Fruit fly (Drosophila melanogaster) whole organism, wandering third instar larva: ENCODE measurements around the gene Naxe.

Experiments
- Abd-B ChIP-seq: fragments of >200 bp; optimal IDR thresholded peaks from 2 replicates; lab custom pipeline; 2017; ENCODE audit warnings: missing biosample characterization, missing genetic modification characterization
- CG32264 ChIP-seq: fragments of 200-800 bp; sonication (Bioruptor generic); optimal IDR thresholded peaks from 2 replicates; lab custom pipeline; 2016; ENCODE audit warnings: missing biosample characterization, missing genetic modification characterization
- CG9705 ChIP-seq: fragments of 200-800 bp; sonication (Bioruptor generic); optimal IDR thresholded peaks from 2 replicates; lab custom pipeline; 2018; ENCODE audit warnings: missing biosample characterization, mild to moderate bottlenecking, missing genetic modification characterization
- CrebA ChIP-seq: fragments of 200-800 bp; sonication (Bioruptor generic); optimal IDR thresholded peaks from 2 replicates; lab custom pipeline; 2016; ENCODE audit warnings: missing biosample characterization, mild to moderate bottlenecking, missing genetic modification characterization, borderline replicate concordance
- Dfd ChIP-seq: fragments of >200 bp; optimal IDR thresholded peaks from 2 replicates; lab custom pipeline; 2017; ENCODE audit warnings: missing biosample characterization, missing genetic modification characterization
- Dif ChIP-seq: fragments of 200-275, 200-300 bp; sonication (Bioruptor generic); optimal IDR thresholded peaks from 2 replicates; lab custom pipeline; 2018; ENCODE audit warnings: missing biosample characterization, missing genetic modification characterization; ENCODE audit not compliant: partially characterized antibody
- GATAd ChIP-seq: sonication (Bioruptor generic); optimal IDR thresholded peaks from 2 replicates; lab custom pipeline; 2016; ENCODE audit warnings: missing biosample characterization, missing genetic modification characterization
- Hnf4 ChIP-seq: fragments of 200-800 bp; sonication (Bioruptor generic); optimal IDR thresholded peaks from 2 replicates; lab custom pipeline; 2016; ENCODE audit warnings: missing biosample characterization, mild to moderate bottlenecking, missing genetic modification characterization
- Hr78 ChIP-seq: fragments of >200 bp; optimal IDR thresholded peaks from 2 replicates; lab custom pipeline; 2017; ENCODE audit warnings: missing biosample characterization, missing genetic modification characterization
- Hr83 ChIP-seq: fragments of 200-300 bp; sonication (Bioruptor generic); optimal IDR thresholded peaks from 2 replicates; lab custom pipeline; 2016; ENCODE audit warnings: missing biosample characterization, mild to moderate bottlenecking, missing genetic modification characterization, moderate library complexity; ENCODE audit not compliant: poor library complexity, severe bottlenecking
- Jra ChIP-seq: sonication (Bioruptor generic); optimal IDR thresholded peaks from 2 replicates; lab custom pipeline; 2016; ENCODE audit warnings: missing biosample characterization, missing genetic modification characterization
- Mio ChIP-seq: sonication (Bioruptor generic); optimal IDR thresholded peaks from 2 replicates; lab custom pipeline; 2016; ENCODE audit warnings: missing biosample characterization, missing genetic modification characterization
- Myc ChIP-seq: fragments of >200 bp; optimal IDR thresholded peaks from 2 replicates; lab custom pipeline; 2017
- N ChIP-seq: fragments of >200 bp; optimal IDR thresholded peaks from 2 replicates; lab custom pipeline; 2018; ENCODE audit warnings: missing biosample characterization, missing external identifiers, missing genetic modification characterization
- OdsH ChIP-seq: fragments of 200-800 bp; sonication (Bioruptor generic); optimal IDR thresholded peaks from 2 replicates; lab custom pipeline; 2016; ENCODE audit warnings: missing biosample characterization, mild to moderate bottlenecking, missing genetic modification characterization
- Rel ChIP-seq, 2 experiments: fragments of 200-800 bp; sonication (Bioruptor generic) in 1 of 2; optimal IDR thresholded peaks; 2 replicates in 1 of 2; 3 replicates in 1 of 2; lab custom pipeline; 2016 to 2019; ENCODE audit warnings: mild to moderate bottlenecking in 2 of 2, missing biosample characterization in 2 of 2, missing genetic modification characterization in 2 of 2, moderate library complexity in 1 of 2
- Sp1 ChIP-seq: fragments of 200-800 bp; sonication (Bioruptor generic); optimal IDR thresholded peaks from 3 replicates; lab custom pipeline; 2019; ENCODE audit warnings: missing biosample characterization, mild to moderate bottlenecking, missing genetic modification characterization, moderate library complexity
- Vsx2 ChIP-seq: fragments of 200-300, 225-300 bp; sonication (Bioruptor generic); optimal IDR thresholded peaks from 2 replicates; lab custom pipeline; 2018; ENCODE audit warnings: missing biosample characterization, missing genetic modification characterization; ENCODE audit not compliant: partially characterized antibody
- br ChIP-seq: fragments of 200-800 bp; sonication (Bioruptor generic); optimal IDR thresholded peaks from 2 replicates; lab custom pipeline; 2016; ENCODE audit warnings: missing biosample characterization, missing genetic modification characterization
- brk ChIP-seq: fragments of 200-800 bp; sonication (Bioruptor generic); optimal IDR thresholded peaks from 2 replicates; lab custom pipeline; 2016; ENCODE audit warnings: missing biosample characterization, mild to moderate bottlenecking, missing genetic modification characterization
- dl ChIP-seq, 2 experiments: fragments of 175-275, 200-275 bp in 1 of 2; fragments of 200-275 bp in 1 of 2; sonication (Bioruptor generic); optimal IDR thresholded peaks; lab custom pipeline; 2018; ENCODE audit warnings: mild to moderate bottlenecking in 2 of 2, missing biosample characterization in 2 of 2, missing genetic modification characterization in 2 of 2, moderate library complexity in 2 of 2; ENCODE audit not compliant: partially characterized antibody in 2 of 2, insufficient read depth in 1 of 2
- dsf ChIP-seq: sonication (Bioruptor generic); optimal IDR thresholded peaks from 2 replicates; lab custom pipeline; 2016; ENCODE audit warnings: missing biosample characterization, missing genetic modification characterization, borderline replicate concordance
- ey ChIP-seq: fragments of 200-800 bp; sonication (Bioruptor generic); optimal IDR thresholded peaks from 2 replicates; lab custom pipeline; 2016; ENCODE audit warnings: missing biosample characterization, missing genetic modification characterization
- fru ChIP-seq: fragments of 200-800 bp; sonication (Bioruptor generic); optimal IDR thresholded peaks from 3 replicates; lab custom pipeline; 2016; ENCODE audit warnings: missing biosample characterization, mild to moderate bottlenecking, missing genetic modification characterization
- h ChIP-seq: fragments of 200-800 bp; sonication (Bioruptor generic); optimal IDR thresholded peaks from 3 replicates; lab custom pipeline; 2016; ENCODE audit warnings: missing biosample characterization, mild to moderate bottlenecking, missing genetic modification characterization
- pan ChIP-seq: fragments of >200 bp; optimal IDR thresholded peaks from 2 replicates; lab custom pipeline; 2017
- psq ChIP-seq: fragments of 200-800 bp; sonication (Bioruptor generic); optimal IDR thresholded peaks from 3 replicates; lab custom pipeline; 2017; ENCODE audit warnings: missing biosample characterization, mild to moderate bottlenecking, missing genetic modification characterization, moderate library complexity
- sage ChIP-seq: fragments of 200-800 bp; sonication (Bioruptor generic); optimal IDR thresholded peaks from 2 replicates; lab custom pipeline; 2016; ENCODE audit warnings: missing biosample characterization, mild to moderate bottlenecking, missing genetic modification characterization
- sv ChIP-seq: fragments of 200-800 bp; sonication (Bioruptor generic); optimal IDR thresholded peaks from 3 replicates; lab custom pipeline; 2016; ENCODE audit warnings: missing biosample characterization, missing genetic modification characterization
- tai ChIP-seq: sonication (Bioruptor generic); optimal IDR thresholded peaks from 2 replicates; lab custom pipeline; 2016; ENCODE audit warnings: missing biosample characterization, missing genetic modification characterization
- usp ChIP-seq: fragments of >200 bp; optimal IDR thresholded peaks from 2 replicates; lab custom pipeline; 2017; ENCODE audit warnings: missing biosample characterization, missing genetic modification characterization
- woc ChIP-seq: sonication (Bioruptor generic); optimal IDR thresholded peaks from 2 replicates; lab custom pipeline; 2016; ENCODE audit warnings: missing biosample characterization, mild to moderate bottlenecking, missing genetic modification characterization

Gene Naxe

DNA sequence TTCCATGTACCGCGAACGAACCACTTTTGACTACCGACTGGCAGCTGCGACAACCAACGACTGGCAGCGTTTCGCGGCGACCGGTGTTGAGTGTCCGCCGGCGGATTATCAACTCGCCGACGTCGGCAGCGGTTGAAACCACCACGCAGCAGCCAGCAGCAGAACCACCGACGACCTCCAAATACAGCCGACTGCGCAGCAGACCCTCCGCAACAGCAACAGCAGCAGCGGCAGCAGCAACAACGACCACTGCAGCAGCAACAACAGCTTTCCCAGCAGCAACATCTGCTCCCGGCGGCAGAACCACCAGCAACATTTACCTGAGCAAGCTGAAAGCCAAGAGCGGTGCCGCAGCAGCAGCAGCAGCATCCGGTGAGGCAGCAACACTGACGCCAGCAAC, 38.0 kb downstream of the Naxe start:
- TF ChIP-seq Dif (GFP tag; lab: Kevin White, UChicago) (peak; percentile 31), brk (GFP tag; lab: Kevin White, UChicago) (no peak)
- TF ChIP-seq, all 38 proteins: peak for 1

DNA sequence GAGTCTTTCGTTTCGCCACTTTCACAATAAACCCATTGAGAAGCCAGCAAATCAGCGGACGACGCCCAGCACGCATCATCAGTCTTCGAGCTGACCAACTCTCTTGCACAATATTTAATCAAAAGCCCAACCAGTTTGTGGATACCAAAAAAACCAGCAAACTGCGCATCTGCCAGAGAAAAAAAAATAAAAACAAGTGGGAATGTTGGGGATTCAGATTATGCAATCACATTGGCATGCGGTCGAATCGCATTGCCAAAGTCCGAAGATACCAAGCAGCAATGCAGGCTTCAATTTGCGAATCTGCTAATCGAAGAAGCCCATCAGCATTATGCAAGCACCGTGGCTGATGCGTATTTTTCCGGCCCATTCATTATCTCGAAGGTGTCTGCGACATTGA, 39.2 kb downstream of the Naxe start:
- TF ChIP-seq Mio (GFP tag; lab: Kevin White, UChicago): no peak
- TF ChIP-seq ey (GFP tag; lab: Kevin White, UChicago): no peak
- TF ChIP-seq br: no peak
- TF ChIP-seq GATAd (GFP tag; lab: Kevin White, UChicago): no peak
- no peak for TF ChIP-seq brk (GFP tag; lab: Kevin White, UChicago)
- no peak for TF ChIP-seq Hr78 (GFP tag; lab: Kevin White, UChicago)
- TF ChIP-seq h (GFP tag; lab: Kevin White, UChicago): no peak
- no peak for TF ChIP-seq Jra (GFP tag; lab: Kevin White, UChicago)
- TF ChIP-seq Hr83 (GFP tag; lab: Kevin White, UChicago): no peak
- no peak for TF ChIP-seq Abd-B (GFP tag; lab: Kevin White, UChicago)
- TF ChIP-seq Vsx2: no peak
- TF ChIP-seq fru (GFP tag; lab: Kevin White, UChicago): no peak
- TF ChIP-seq woc (GFP tag; lab: Kevin White, UChicago): no peak
- TF ChIP-seq CG9705 (GFP tag; lab: Kevin White, UChicago): no peak
- TF ChIP-seq tai (GFP tag; lab: Kevin White, UChicago): no peak
- no peak for TF ChIP-seq sv (GFP tag; lab: Kevin White, UChicago)

DNA sequence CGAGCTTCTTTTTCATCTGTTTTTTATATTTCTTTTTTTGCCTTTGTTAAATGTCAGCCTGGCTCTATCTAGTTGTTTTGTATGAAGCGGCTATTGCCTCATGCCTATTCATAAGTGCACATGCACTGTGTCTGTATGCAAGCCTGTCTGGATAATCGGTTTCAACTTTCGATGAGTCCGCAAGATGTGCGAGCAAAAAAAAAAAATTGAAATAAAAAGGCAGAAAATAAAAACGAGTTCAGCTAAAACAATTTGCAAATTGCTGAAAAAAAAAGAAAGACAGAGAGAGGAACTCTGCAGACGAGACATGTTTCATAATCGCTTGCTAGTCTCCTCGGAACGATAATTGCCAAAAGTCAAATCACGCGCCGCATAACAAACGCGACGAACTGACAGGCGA, 40.2 kb downstream of the Naxe start:
- no peak for TF ChIP-seq sage (GFP tag; lab: Kevin White, UChicago)
- no peak for TF ChIP-seq OdsH (GFP tag; lab: Kevin White, UChicago)

DNA sequence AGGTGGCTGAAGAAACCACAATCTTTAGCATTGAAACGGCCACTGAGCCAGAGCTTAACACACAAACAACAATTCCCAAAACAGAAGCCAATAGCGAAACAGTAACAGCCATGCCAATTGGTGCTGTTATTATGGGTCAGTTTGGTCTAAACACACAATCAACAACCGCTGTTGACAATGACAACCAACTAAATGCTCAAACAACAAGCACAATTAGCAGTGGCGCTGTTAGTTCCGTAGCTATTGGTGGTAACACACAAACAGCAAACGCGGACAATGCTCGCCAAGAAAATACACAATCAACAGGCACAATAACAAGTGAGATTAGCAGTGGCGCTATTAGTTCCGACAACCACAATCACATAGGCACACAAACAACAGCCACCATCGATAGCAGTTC, 42.1 kb downstream of the Naxe start:
- TF ChIP-seq dl (GFP tag; optimal IDR thresholded peaks at IDR 0.05; lab: Kevin White, UChicago; ENCODE audit: insufficient read depth in 1 of 2, partially characterized antibody in 2 of 2) (no peak), Hnf4 (GFP tag; lab: Kevin White, UChicago) (no peak), Vsx2 (no peak), Myc (no peak), sage (GFP tag; lab: Kevin White, UChicago) (no peak), dsf (GFP tag; lab: Kevin White, UChicago) (no peak), Sp1 (no peak), Abd-B (GFP tag; lab: Kevin White, UChicago) (no peak), pan (no peak), ey (GFP tag; lab: Kevin White, UChicago) (no peak), h (GFP tag; lab: Kevin White, UChicago) (no peak), CG9705 (GFP tag; lab: Kevin White, UChicago) (no peak), woc (GFP tag; lab: Kevin White, UChicago) (no peak), Rel (GFP tag; optimal IDR thresholded peaks at IDR 0.05; lab: Kevin White, UChicago) (no peak), Rel (tag; optimal IDR thresholded peaks at IDR 0.05; lab: Kevin White, UChicago) (no peak), CrebA (GFP tag; lab: Kevin White, UChicago) (no peak), Hr78 (GFP tag; lab: Kevin White, UChicago) (no peak), psq (GFP tag; lab: Kevin White, UChicago) (no peak)

DNA sequence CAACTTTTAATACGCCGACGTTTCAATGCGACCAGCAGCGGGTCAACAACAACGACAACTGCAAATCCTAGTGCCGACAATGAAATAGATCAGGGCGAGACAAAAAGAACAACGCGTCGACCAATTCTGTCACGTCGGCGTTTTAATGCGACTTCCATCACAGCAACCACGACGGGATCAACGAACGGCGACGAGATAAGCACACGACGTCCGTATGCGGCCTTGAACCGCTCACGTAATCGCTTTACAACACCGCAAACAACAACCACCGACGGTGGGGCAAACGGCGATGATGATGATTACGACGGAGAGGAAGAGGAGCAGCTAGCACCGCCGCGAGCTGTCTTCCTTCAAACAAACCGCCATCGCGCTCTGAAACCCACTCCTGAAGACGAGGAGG, 46.4 kb downstream of the Naxe start:
- no peak for TF ChIP-seq usp (GFP tag; lab: Kevin White, UChicago)
- no peak for TF ChIP-seq Dfd (GFP tag; lab: Kevin White, UChicago)
- no peak for TF ChIP-seq CG32264 (GFP tag; lab: Kevin White, UChicago)
- no peak for TF ChIP-seq N
